Worm (Caenorhabditis elegans): ENCODE measurements around the gene flad-1.
A peak's percentile ranks its signal among the peaks of the same experiment; 100 is the strongest.

The flad-1 gene

ce11 chrII:9934570-9934969 lies 9.4 kb upstream of the flad-1 start:
- TF ChIP-seq nhr-27 (tag; optimal IDR thresholded peaks at IDR 0.05) (no peak), zim-3 (tag; optimal IDR thresholded peaks at IDR 0.05) (peak; percentile 49), let-607 (tag; optimal IDR thresholded peaks at IDR 0.05) (peak in 1 of 2 experiments; percentile 16), madf-6 (GFP tag; IDR thresholded peaks at IDR 0.05) (no peak), ceh-79 (tag; optimal IDR thresholded peaks at IDR 0.05) (no peak), nfyb-1 (GFP tag; IDR thresholded peaks at IDR 0.05) (no peak), ekl-4 (GFP tag; IDR thresholded peaks at IDR 0.05) (peak; percentile 56), fkh-3 (tag; optimal IDR thresholded peaks at IDR 0.05) (no peak), F52B5.7 (tag; optimal IDR thresholded peaks at IDR 0.05) (peak; percentile 42), Y95B8A.8 (GFP tag; IDR thresholded peaks at IDR 0.05) (no peak), chd-7 (tag; optimal IDR thresholded peaks at IDR 0.05) (peak; percentile 63), ztf-6 (GFP tag; IDR thresholded peaks at IDR 0.05) (no peak), C17E4.6 (GFP tag; IDR thresholded peaks at IDR 0.05) (no peak), Y53G8AR.9 (GFP tag; conservative IDR thresholded peaks at IDR 0.05) (0 out of 2 replicates have a peak, but pooled peaks have one; percentile 10), hmg-1.2 (GFP tag; IDR thresholded peaks at IDR 0.05) (peak; percentile 20; the same call in 1 of the 2 replicates), B0019.2 (GFP tag; conservative IDR thresholded peaks at IDR 0.05) (no peak), lag-1 (GFP tag; IDR thresholded peaks at IDR 0.05) (no peak), sptf-2 (GFP tag; optimal IDR thresholded peaks at IDR 0.05) (no peak), snpc-1.1 (tag; optimal IDR thresholded peaks at IDR 0.05; ENCODE audit: insufficient read depth) (no peak), nhr-90 (tag; optimal IDR thresholded peaks at IDR 0.05) (no peak), pha-4 (tag; optimal IDR thresholded peaks at IDR 0.05) (no peak), mcd-1 (GFP tag; IDR thresholded peaks at IDR 0.05) (0 out of 2 replicates have a peak, but pooled peaks have one; percentile 28), snpc-1.3 (tag; optimal IDR thresholded peaks at IDR 0.05; ENCODE audit: insufficient read depth) (no peak), sea-2 (GFP tag; IDR thresholded peaks at IDR 0.05) (no peak), ets-4 (GFP tag; optimal IDR thresholded peaks at IDR 0.05) (no peak), die-1 (tag; optimal IDR thresholded peaks at IDR 0.05) (no peak), atf-7 (tag; optimal IDR thresholded peaks at IDR 0.05) (no peak), aptf-3 (GFP tag; IDR thresholded peaks at IDR 0.05) (peak; percentile 69; the same call in 1 of the 2 replicates), ceh-40 (GFP tag; IDR thresholded peaks at IDR 0.05) (no peak), ztf-25 (GFP tag; IDR thresholded peaks at IDR 0.05) (no peak), B0336.3 (GFP tag; IDR thresholded peaks at IDR 0.05) (no peak), hlh-26 (GFP tag; conservative IDR thresholded peaks at IDR 0.05) (no peak), F33H1.4 (GFP tag; IDR thresholded peaks at IDR 0.05) (no peak), nfya-2 (GFP tag; IDR thresholded peaks at IDR 0.05) (no peak), ccch-3 (GFP tag; optimal IDR thresholded peaks at IDR 0.05) (no peak), madf-3 (GFP tag; IDR thresholded peaks at IDR 0.05) (peak; percentile 71; the same call in 1 of the 2 replicates), hrde-1 (tag; optimal IDR thresholded peaks at IDR 0.05; ENCODE audit: borderline replicate concordance) (no peak), ztf-3 (GFP tag; optimal IDR thresholded peaks at IDR 0.05) (no peak), snpc-3.4 (tag; optimal IDR thresholded peaks at IDR 0.05) (no peak), akir-1 (GFP tag; optimal IDR thresholded peaks at IDR 0.05) (no peak), Y56A3A.18 (GFP tag; IDR thresholded peaks at IDR 0.05) (peak; percentile 70; the same call in 1 of the 2 replicates), dpl-1 (GFP tag; optimal IDR thresholded peaks at IDR 0.05) (no peak), cebp-2 (GFP tag; IDR thresholded peaks at IDR 0.05) (peak; percentile 72; the same call in 1 of the 2 replicates), unc-130 (GFP tag; optimal IDR thresholded peaks at IDR 0.05) (no peak)
